Worm (Caenorhabditis elegans) whole organism, late embryonic: ENCODE results near the gene clec-52.

Experiments
- C08G9.2 ChIP-seq: sonication (generic microtip); optimal IDR thresholded peaks from 2 replicates; lab custom pipeline; 2016; ENCODE audit warnings: mild to moderate bottlenecking, missing genetic modification characterization, moderate library complexity, missing compliant biosample characterization
- T23F11.4 ChIP-seq: fragments of 200-800 bp; sonication (Bioruptor generic); optimal IDR thresholded peaks from 2 replicates; lab custom pipeline; 2018; ENCODE audit warnings: mild to moderate bottlenecking, missing genetic modification characterization, missing compliant biosample characterization
- ceh-14 ChIP-seq: sonication (generic microtip); optimal IDR thresholded peaks from 2 replicates; lab custom pipeline; 2016; ENCODE audit warnings: missing genotype, missing genetic modification characterization, missing compliant biosample characterization
- ceh-2 ChIP-seq: sonication (generic microtip); optimal IDR thresholded peaks from 2 replicates; lab custom pipeline; 2016; ENCODE audit warnings: missing genotype, missing genetic modification characterization, missing compliant biosample characterization
- ceh-31 ChIP-seq: sonication (generic microtip); optimal IDR thresholded peaks from 2 replicates; lab custom pipeline; 2016; ENCODE audit warnings: missing genetic modification characterization, missing compliant biosample characterization
- dve-1 ChIP-seq: sonication (generic microtip); optimal IDR thresholded peaks from 2 replicates; lab custom pipeline; 2017; ENCODE audit warnings: antibody characterized with exemption, mild to moderate bottlenecking, missing genetic modification characterization, missing compliant biosample characterization
- elt-2 ChIP-seq: sonication (generic microtip); optimal IDR thresholded peaks from 2 replicates; lab custom pipeline; 2016; ENCODE audit warnings: missing genetic modification reagents, missing genetic modification characterization, missing compliant biosample characterization
- ets-4 ChIP-seq: sonication (generic microtip); optimal IDR thresholded peaks from 2 replicates; lab custom pipeline; 2016; ENCODE audit warnings: missing genetic modification characterization, missing compliant biosample characterization
- eyg-1 ChIP-seq: sonication (generic microtip); optimal IDR thresholded peaks from 2 replicates; lab custom pipeline; 2016; ENCODE audit warnings: missing genotype, missing genetic modification characterization, missing compliant biosample characterization
- fkh-10 ChIP-seq: fragments of 150-350 bp; optimal IDR thresholded peaks from 2 replicates; lab custom pipeline; 2014; ENCODE audit warnings: missing biosample characterization, missing genetic modification reagents, missing genetic modification characterization
- fkh-6 ChIP-seq: sonication (generic microtip); optimal IDR thresholded peaks from 2 replicates; lab custom pipeline; 2016; ENCODE audit warnings: missing genetic modification characterization, missing compliant biosample characterization
- gmeb-2 ChIP-seq: sonication (generic microtip); optimal IDR thresholded peaks from 2 replicates; lab custom pipeline; 2016; ENCODE audit warnings: missing genetic modification characterization, inconsistent platforms, missing compliant biosample characterization
- hlh-6 ChIP-seq: sonication (generic microtip); optimal IDR thresholded peaks from 2 replicates; lab custom pipeline; 2016; ENCODE audit warnings: missing genotype, missing genetic modification characterization, missing compliant biosample characterization
- lim-6 ChIP-seq: sonication (generic microtip); optimal IDR thresholded peaks from 2 replicates; lab custom pipeline; 2016; ENCODE audit warnings: missing genetic modification characterization, missing compliant biosample characterization
- madf-2 ChIP-seq: sonication (generic microtip); optimal IDR thresholded peaks from 2 replicates; lab custom pipeline; 2017; ENCODE audit warnings: missing genetic modification characterization, missing compliant biosample characterization
- nfya-1 ChIP-seq: sonication (generic microtip); optimal IDR thresholded peaks from 2 replicates; lab custom pipeline; 2017; ENCODE audit warnings: missing genetic modification characterization, mild to moderate bottlenecking, missing compliant biosample characterization, antibody characterized with exemption, moderate library complexity
- pat-9 ChIP-seq: fragments of 200-800 bp; sonication (Bioruptor generic); optimal IDR thresholded peaks from 2 replicates; lab custom pipeline; 2018; ENCODE audit warnings: mild to moderate bottlenecking, missing genetic modification characterization, moderate library complexity, missing compliant biosample characterization
- pax-1 ChIP-seq: fragments of 150-350 bp; optimal IDR thresholded peaks from 2 replicates; lab custom pipeline; 2014; ENCODE audit warnings: missing biosample characterization, missing genetic modification characterization
- pqm-1 ChIP-seq: sonication (generic microtip); optimal IDR thresholded peaks from 2 replicates; lab custom pipeline; 2016; ENCODE audit warnings: missing genetic modification characterization, missing compliant biosample characterization
- ref-2 ChIP-seq: sonication (generic microtip); optimal IDR thresholded peaks from 2 replicates; lab custom pipeline; 2016; ENCODE audit warnings: missing genetic modification characterization, missing compliant biosample characterization
- sox-2 ChIP-seq: fragments of 200-800 bp; sonication (Bioruptor generic); IDR thresholded peaks from 2 replicates; pipeline ENCODE4 v1.3.6; 2022; ENCODE audit warnings: missing genetic modification reagents, missing genetic modification characterization, missing compliant biosample characterization
- sox-4 ChIP-seq: sonication (generic microtip); optimal IDR thresholded peaks from 2 replicates; lab custom pipeline; 2017; ENCODE audit warnings: mild to moderate bottlenecking, missing genetic modification characterization, inconsistent platforms, missing compliant biosample characterization
- tbx-2 ChIP-seq: sonication (generic microtip); optimal IDR thresholded peaks from 2 replicates; lab custom pipeline; 2016; ENCODE audit warnings: missing genetic modification characterization, missing compliant biosample characterization
- ttx-3 ChIP-seq: sonication (generic microtip); optimal IDR thresholded peaks from 2 replicates; lab custom pipeline; 2016; ENCODE audit warnings: missing genetic modification reagents, missing genetic modification characterization, missing compliant biosample characterization
- unc-3 ChIP-seq, 2 experiments: fragments of 200-800 bp in 1 of 2; sonication (Bioruptor generic) in 1 of 2; sonication (generic microtip) in 1 of 2; conservative IDR thresholded peaks in 1 of 2; optimal IDR thresholded peaks in 1 of 2; 2 replicates each; pipeline versions ENCODE4 v1.3.6 to Lab custom; 2016 to 2022; ENCODE audit warnings: missing compliant biosample characterization in 2 of 2, missing genetic modification characterization in 2 of 2, missing genetic modification reagents in 1 of 2
- unc-42 ChIP-seq: sonication (generic microtip); optimal IDR thresholded peaks from 2 replicates; lab custom pipeline; 2016; ENCODE audit warnings: missing genotype, missing genetic modification characterization, missing compliant biosample characterization
- unc-55 ChIP-seq: sonication (generic microtip); optimal IDR thresholded peaks from 2 replicates; lab custom pipeline; 2017; ENCODE audit warnings: missing biosample characterization, missing genetic modification reagents, missing genetic modification characterization
- zip-5 ChIP-seq: sonication (generic microtip); optimal IDR thresholded peaks from 2 replicates; lab custom pipeline; 2016; ENCODE audit warnings: missing genetic modification characterization, missing compliant biosample characterization
- ztf-16 ChIP-seq: sonication (generic microtip); optimal IDR thresholded peaks from 2 replicates; lab custom pipeline; 2017; ENCODE audit warnings: missing genetic modification characterization, missing compliant biosample characterization

The clec-52 gene

ce11 chrIV:8182566-8182965, 14.0 kb upstream of the clec-52 start:
- TF ChIP-seq fkh-10 (no peak), unc-55 (GFP tag; lab: Kevin White, UChicago) (no peak), fkh-6 (tag; lab: Kevin White, UChicago) (no peak), hlh-6 (no peak), pax-1 (no peak), ref-2 (tag; lab: Kevin White, UChicago) (peak; percentile 14), unc-42 (tag; lab: Kevin White, UChicago) (peak; percentile 65), nfya-1 (tag; lab: Kevin White, UChicago) (peak; percentile 24), ceh-2 (tag; lab: Kevin White, UChicago) (no peak), ztf-16 (tag; lab: Kevin White, UChicago) (no peak)

ce11 chrIV:8181404-8181803, 12.8 kb upstream of the clec-52 start:
- TF ChIP-seq pat-9 (tag; lab: Kevin White, UChicago) (no peak), T23F11.4 (GFP tag; lab: Kevin White, UChicago) (no peak), C08G9.2 (tag; lab: Kevin White, UChicago) (no peak), lim-6 (tag; lab: Kevin White, UChicago) (no peak), zip-5 (tag; lab: Kevin White, UChicago) (no peak), fkh-10 (peak; percentile 80), ets-4 (tag; lab: Kevin White, UChicago) (no peak), elt-2 (tag; lab: Kevin White, UChicago) (no peak), unc-42 (tag; lab: Kevin White, UChicago) (peak; percentile 81)

ce11 chrIV:8175686-8176532, 7.3 kb upstream of the clec-52 start, which contains the start of gene pct-1:
pct-1 (plus strand) TSS chrIV:8176482.
- peak; percentile 5 for TF ChIP-seq unc-42 (tag; lab: Kevin White, UChicago)
- peak; percentile 11 for TF ChIP-seq ceh-31 (tag; lab: Kevin White, UChicago)
- TF ChIP-seq gmeb-2 (tag; lab: Kevin White, UChicago): no peak
- no peak for TF ChIP-seq dve-1 (tag; lab: Kevin White, UChicago)
- no peak for TF ChIP-seq unc-3 (GFP tag; conservative IDR thresholded peaks at IDR 0.05; lab: Robert Waterston, UW)
- TF ChIP-seq unc-3 (tag; optimal IDR thresholded peaks at IDR 0.05; lab: Kevin White, UChicago): no peak
- no peak for TF ChIP-seq sox-2 (GFP tag; lab: Robert Waterston, UW)

ce11 chrIV:8174792-8175191, 6.2 kb upstream of the clec-52 start:
- TF ChIP-seq elt-2 (tag; lab: Kevin White, UChicago) (peak; percentile 48), madf-2 (tag; lab: Kevin White, UChicago) (no peak), pqm-1 (tag; lab: Kevin White, UChicago) (no peak)

- TF ChIP-seq sox-4 (tag; lab: Kevin White, UChicago): no peak
- no peak for TF ChIP-seq fkh-10
- TF ChIP-seq fkh-6 (tag; lab: Kevin White, UChicago): no peak
- TF ChIP-seq eyg-1 (tag; lab: Kevin White, UChicago): no peak
- no peak for TF ChIP-seq ceh-31 (tag; lab: Kevin White, UChicago)
- TF ChIP-seq C08G9.2 (tag; lab: Kevin White, UChicago): no peak
These were observed 5.0 kb upstream of the clec-52 start for ce11 chrIV:8173610-8174009.

- TF ChIP-seq ets-4 (tag; lab: Kevin White, UChicago): no peak
- TF ChIP-seq tbx-2 (tag; lab: Kevin White, UChicago): no peak
- TF ChIP-seq ceh-14 (tag; lab: Kevin White, UChicago): no peak
- TF ChIP-seq gmeb-2 (tag; lab: Kevin White, UChicago): no peak
- no peak for TF ChIP-seq ttx-3 (tag; lab: Kevin White, UChicago)
These were observed 2.8 kb upstream of the clec-52 start for ce11 chrIV:8171376-8171775.
